Worm (Caenorhabditis elegans) whole organism, L4 larva: Measurements from ENCODE around the gene nhr-76.

Experiments used
- cey-2 ChIP-seq: sonication (generic microtip); optimal IDR thresholded peaks from 3 replicates; lab custom pipeline; 2017; ENCODE audit warnings: missing genetic modification characterization, mild to moderate bottlenecking, missing compliant biosample characterization, antibody characterized with exemption, borderline replicate concordance; ENCODE audit not compliant: insufficient read depth
- dmd-8 ChIP-seq: fragments of 200-800 bp; sonication (Bioruptor generic); IDR thresholded peaks from 2 replicates; pipeline ENCODE4 v1.3.6; 2022; ENCODE audit warnings: missing genetic modification characterization, missing compliant biosample characterization
- dpl-1 ChIP-seq: fragments of 150-350 bp; optimal IDR thresholded peaks from 2 replicates; lab custom pipeline; 2014; ENCODE audit warnings: missing biosample characterization, missing genetic modification reagents, missing genetic modification characterization
- dve-1 ChIP-seq: sonication (generic microtip); optimal IDR thresholded peaks from 2 replicates; lab custom pipeline; 2017; ENCODE audit warnings: antibody characterized with exemption, mild to moderate bottlenecking, missing genetic modification characterization, missing compliant biosample characterization; ENCODE audit not compliant: insufficient read depth
- egl-27 ChIP-seq: sonication (generic microtip); optimal IDR thresholded peaks from 3 replicates; lab custom pipeline; 2017; ENCODE audit warnings: missing biosample characterization, missing genetic modification reagents, missing genetic modification characterization
- mep-1 ChIP-seq: fragments of 150-350 bp; sonication (generic microtip); optimal IDR thresholded peaks from 3 replicates; lab custom pipeline; 2014; ENCODE audit warnings: missing biosample characterization, missing genetic modification characterization
- mxl-2 ChIP-seq: fragments of 200-800 bp; sonication (Bioruptor generic); conservative IDR thresholded peaks from 2 replicates; pipeline ENCODE4 v1.3.6; 2022; ENCODE audit warnings: missing genetic modification reagents, missing genetic modification characterization, missing compliant biosample characterization
- mxl-3 ChIP-seq: fragments of 200-800 bp; sonication (Bioruptor generic); optimal IDR thresholded peaks from 2 replicates; lab custom pipeline; 2018; ENCODE audit warnings: mild to moderate bottlenecking, missing genetic modification characterization, missing compliant biosample characterization
- nhr-76 ChIP-seq: fragments of 150-350 bp; optimal IDR thresholded peaks from 2 replicates; lab custom pipeline; 2014; ENCODE audit warnings: missing biosample characterization, missing genetic modification characterization
- pha-4 ChIP-seq, 2 experiments: fragments of 150-350 bp in 1 of 2; fragments of 200-800 bp in 1 of 2; sonication (Bioruptor generic) in 1 of 2; IDR thresholded peaks in 1 of 2; optimal IDR thresholded peaks in 1 of 2; 2 replicates each; pipeline versions ENCODE4 v1.3.6 to Lab custom; 2014 to 2022; ENCODE audit warnings: missing genetic modification characterization in 2 of 2, missing genetic modification reagents in 2 of 2, missing biosample characterization in 1 of 2, missing compliant biosample characterization in 1 of 2
- snpc-4 ChIP-seq: fragments of 150-350 bp; optimal IDR thresholded peaks from 2 replicates; lab custom pipeline; 2014; ENCODE audit warnings: missing biosample characterization, missing genetic modification characterization
- ztf-11 ChIP-seq: fragments of 150-350 bp; optimal IDR thresholded peaks from 2 replicates; lab custom pipeline; 2014; ENCODE audit warnings: missing biosample characterization, missing genetic modification characterization

- TF ChIP-seq dve-1: no peak
- no peak for TF ChIP-seq mxl-2 (GFP tag; lab: Robert Waterston, UW)
- no peak for TF ChIP-seq pha-4 (GFP tag; IDR thresholded peaks at IDR 0.05; lab: Robert Waterston, UW)
- no peak for TF ChIP-seq pha-4 (tag; optimal IDR thresholded peaks at IDR 0.05; lab: Kevin White, UChicago)
- TF ChIP-seq egl-27 (tag; lab: Kevin White, UChicago): no peak
- no peak for TF ChIP-seq dmd-8 (GFP tag; lab: Robert Waterston, UW)
- no peak for TF ChIP-seq ztf-11 (tag; lab: Kevin White, UChicago)
- no peak for TF ChIP-seq nhr-76 (tag; lab: Kevin White, UChicago)
- no peak for TF ChIP-seq cey-2 (tag; lab: Kevin White, UChicago)
- no peak for TF ChIP-seq dpl-1 (GFP tag; lab: Kevin White, UChicago)
- TF ChIP-seq mep-1 (tag; lab: Kevin White, UChicago): no peak
- TF ChIP-seq mxl-3 (GFP tag; lab: Kevin White, UChicago): no peak
- no peak for TF ChIP-seq snpc-4 (tag; lab: Kevin White, UChicago)
Measured at ce11 chrIV:604817-605216, 22.5 kb upstream of the nhr-76 start.
